Worm (Caenorhabditis elegans): ENCODE data around the gene gcl-1.
"Not testable (repeated sequence)": the region's sequence is repeated elsewhere in the genome, so short reads cannot be mapped to it uniquely, and the experiment has no call there.

gcl-1 gene

DNA sequence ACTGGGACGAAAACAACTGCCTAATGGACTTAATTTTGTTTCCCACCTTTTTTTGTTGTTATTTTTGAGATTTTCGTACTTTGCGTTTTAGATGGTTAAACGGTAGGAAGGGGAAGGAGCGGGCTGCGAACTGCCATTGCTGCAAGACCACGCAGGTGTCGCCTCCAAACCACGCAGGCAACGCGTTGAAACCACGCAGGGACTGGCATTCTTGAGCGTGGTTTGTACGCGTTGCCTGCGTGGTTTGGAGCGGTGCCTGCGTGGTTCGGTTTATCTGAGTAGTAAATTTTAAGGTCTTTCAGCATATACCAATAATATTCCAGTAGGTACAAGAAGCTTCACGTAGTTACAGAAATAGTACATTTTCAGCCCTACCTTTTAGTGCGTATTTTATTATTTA is 43.4 kb upstream of the gcl-1 start:
- 0 out of 4 replicates have a peak, but pooled peaks of 1 of the 2 experiments have one; percentile 10 for TF ChIP-seq madf-5 (GFP tag; IDR thresholded peaks at IDR 0.05)

DNA sequence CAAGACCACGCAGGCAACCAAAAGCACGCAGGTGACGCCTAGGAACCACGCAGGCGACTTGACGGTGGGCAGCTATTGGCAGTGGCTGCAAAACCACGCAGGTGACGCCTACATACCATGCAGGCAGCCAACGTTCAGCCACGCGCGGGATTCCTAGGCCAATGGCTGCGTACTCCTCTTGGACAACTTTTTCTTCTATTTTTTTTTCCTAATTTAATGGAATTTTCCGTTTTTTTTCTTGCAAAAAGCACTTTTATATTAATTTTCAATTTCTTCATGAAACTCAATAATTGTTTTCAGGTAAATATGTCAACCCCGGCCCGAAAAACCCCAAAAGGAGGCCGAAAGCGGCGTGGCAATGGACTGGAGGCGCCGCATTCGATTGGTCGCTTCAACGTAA is 42.5 kb upstream of the gcl-1 start, which contains the start of gene Y38H8A.7:
Gene Y38H8A.7, plus strand, starts transcription at position 301 of the 400 bp plus-strand sequence.
- TF ChIP-seq D1046.2 (GFP tag; IDR thresholded peaks at IDR 0.05) (0 out of 2 replicates have a peak, but pooled peaks have one; percentile 26), egl-43 (GFP tag; IDR thresholded peaks at IDR 0.05) (0 out of 2 replicates have a peak, but pooled peaks have one; percentile 25), set-16 (GFP tag; IDR thresholded peaks at IDR 0.05) (peak; percentile 56)

DNA sequence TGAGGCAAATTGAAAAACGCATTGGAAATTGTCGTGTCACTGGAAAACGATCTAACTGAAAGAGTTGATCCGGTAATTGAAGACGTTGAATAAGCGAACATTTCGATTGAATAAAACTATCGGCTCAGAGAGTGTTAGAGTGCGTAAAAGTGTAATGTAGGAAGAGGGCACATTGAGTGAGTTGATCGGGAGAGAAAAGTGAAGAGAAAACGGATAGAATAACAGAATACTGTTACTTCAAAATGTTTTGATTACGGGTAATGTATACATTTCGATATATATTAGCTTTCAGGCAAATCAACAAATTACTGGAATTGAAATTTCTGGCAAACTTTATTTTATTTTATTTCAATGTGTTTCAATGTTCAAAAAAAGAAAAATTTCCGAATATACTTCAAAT is 42.0 kb upstream of the gcl-1 start, which contains the start of gene uso-1:
Gene uso-1, minus strand, starts transcription at position 101 of the 400 bp plus-strand sequence.
- no peak for TF ChIP-seq cey-2 (tag; optimal IDR thresholded peaks at IDR 0.05; ENCODE audit: borderline replicate concordance, insufficient read depth)

DNA sequence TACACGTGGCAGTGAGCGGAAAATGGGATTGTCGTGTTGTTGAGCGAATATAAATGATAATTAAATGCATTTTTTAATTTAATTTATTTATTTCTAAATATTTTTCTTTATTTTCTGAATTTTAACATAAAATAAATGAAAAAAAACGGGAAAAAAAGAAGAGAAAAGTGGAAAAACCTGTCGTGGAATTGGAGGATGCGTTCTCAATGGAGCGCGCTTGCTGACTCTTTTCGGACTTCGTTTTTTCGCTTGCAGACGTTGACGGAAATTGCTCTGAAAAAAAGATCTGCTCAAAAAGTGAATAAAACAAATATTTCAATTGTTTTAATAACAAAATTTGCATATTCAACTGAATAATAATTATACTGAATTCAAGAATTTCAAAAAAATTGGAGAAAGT is 40.8 kb upstream of the gcl-1 start:
- TF ChIP-seq snpc-1.2 (GFP tag; IDR thresholded peaks at IDR 0.05): no peak
- TF ChIP-seq nhr-41 (GFP tag; IDR thresholded peaks at IDR 0.05): no peak
- TF ChIP-seq mes-2 (tag; optimal IDR thresholded peaks at IDR 0.05; ENCODE audit: poor library complexity, severe bottlenecking): peak; percentile 59
- peak in 1 of 2 experiments; percentile 7 for TF ChIP-seq hif-1 (tag; optimal IDR thresholded peaks at IDR 0.05)
- TF ChIP-seq lin-38 (GFP tag; IDR thresholded peaks at IDR 0.05): peak; percentile 92
- peak; percentile 13 for TF ChIP-seq dpl-1 (GFP tag; optimal IDR thresholded peaks at IDR 0.05)
- TF ChIP-seq R02D3.7 (tag; optimal IDR thresholded peaks at IDR 0.05): no peak
- TF ChIP-seq lsy-2 (tag; optimal IDR thresholded peaks at IDR 0.05): peak in 1 of 2 experiments; percentile 24
- TF ChIP-seq rbr-2 (tag; optimal IDR thresholded peaks at IDR 0.05): peak; percentile 29

DNA sequence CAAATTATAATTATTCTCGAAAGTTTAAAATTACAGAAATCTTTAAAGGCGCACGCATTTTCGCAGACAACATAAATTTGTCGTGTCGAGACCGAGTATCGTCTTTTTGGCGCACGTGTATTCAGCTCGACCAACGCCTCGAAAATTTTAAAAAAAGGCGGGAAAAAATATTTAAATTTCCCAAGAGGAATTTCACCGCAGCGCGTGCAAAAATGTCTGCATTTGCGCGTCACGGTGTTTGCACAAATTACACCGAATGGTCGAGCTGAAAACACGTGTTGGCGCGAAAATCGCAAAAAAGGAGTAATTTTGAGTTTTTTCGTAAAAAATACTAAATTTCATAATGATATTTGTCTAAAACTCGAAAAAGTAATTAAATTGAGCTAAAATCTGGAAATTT is 38.0 kb upstream of the gcl-1 start:
- TF ChIP-seq madf-9 (GFP tag; conservative IDR thresholded peaks at IDR 0.05) (no peak), hlh-11 (tag; optimal IDR thresholded peaks at IDR 0.05) (no peak), nhr-111 (GFP tag; optimal IDR thresholded peaks at IDR 0.05) (no peak), lin-38 (GFP tag; IDR thresholded peaks at IDR 0.05) (peak; percentile 38; the same call in 1 of the 2 replicates), nhr-237 (tag; optimal IDR thresholded peaks at IDR 0.05) (no peak)

DNA sequence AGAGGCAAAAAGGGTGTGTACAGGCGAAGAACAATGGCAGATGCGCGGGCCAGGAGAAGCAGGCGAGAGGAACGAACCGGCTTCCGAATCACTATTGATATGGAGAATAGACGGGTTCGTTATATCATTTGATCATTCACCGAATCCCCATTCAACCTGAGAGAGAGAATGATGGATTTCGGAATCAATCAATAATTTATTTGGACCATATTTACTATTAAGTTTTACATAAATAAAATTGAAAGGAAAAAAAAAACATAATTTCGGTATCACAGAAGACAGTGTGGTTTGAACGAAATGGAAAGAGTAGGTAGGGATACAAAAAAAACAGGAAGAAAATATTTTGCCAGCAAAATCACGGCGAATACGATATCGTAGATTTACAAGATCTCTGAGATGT is 32.6 kb upstream of the gcl-1 start, which contains the start of gene mam-3:
Gene mam-3, minus strand, starts transcription at position 101 of the 400 bp plus-strand sequence.
- TF ChIP-seq fkh-10 (GFP tag; optimal IDR thresholded peaks at IDR 0.05) (no peak), mdt-29 (GFP tag; IDR thresholded peaks at IDR 0.05) (no peak), rbr-2 (tag; optimal IDR thresholded peaks at IDR 0.05) (no peak), lin-13 (GFP tag; optimal IDR thresholded peaks at IDR 0.05) (no peak), dmd-6 (GFP tag; IDR thresholded peaks at IDR 0.05) (no peak)

DNA sequence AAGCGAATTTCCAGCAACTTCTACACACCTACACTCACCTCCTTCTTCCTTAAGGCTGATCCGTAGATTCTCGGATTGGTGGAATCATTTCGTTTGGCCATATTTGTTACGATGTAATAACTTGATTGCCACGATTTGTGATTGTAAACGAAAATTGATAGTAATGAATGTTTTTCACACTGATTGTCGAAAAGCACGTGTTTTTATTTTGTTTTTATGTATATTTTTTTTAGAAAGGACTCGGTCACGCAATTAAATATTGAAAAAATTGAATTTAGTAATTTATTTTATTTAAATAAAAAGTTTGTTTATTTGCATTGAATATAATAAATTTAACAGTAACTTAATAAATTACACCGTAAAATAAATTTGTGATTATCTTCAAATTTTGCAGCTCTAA is 21.2 kb upstream of the gcl-1 start, which contains the start of gene K09B11.5:
Gene K09B11.5, minus strand, starts transcription at position 101 of the 400 bp plus-strand sequence.
- not testable (repeated sequence) for TF ChIP-seq ceh-82 (tag; optimal IDR thresholded peaks at IDR 0.05); madf-5 (GFP tag; IDR thresholded peaks at IDR 0.05); zfp-3 (GFP tag; conservative IDR thresholded peaks at IDR 0.05)

DNA sequence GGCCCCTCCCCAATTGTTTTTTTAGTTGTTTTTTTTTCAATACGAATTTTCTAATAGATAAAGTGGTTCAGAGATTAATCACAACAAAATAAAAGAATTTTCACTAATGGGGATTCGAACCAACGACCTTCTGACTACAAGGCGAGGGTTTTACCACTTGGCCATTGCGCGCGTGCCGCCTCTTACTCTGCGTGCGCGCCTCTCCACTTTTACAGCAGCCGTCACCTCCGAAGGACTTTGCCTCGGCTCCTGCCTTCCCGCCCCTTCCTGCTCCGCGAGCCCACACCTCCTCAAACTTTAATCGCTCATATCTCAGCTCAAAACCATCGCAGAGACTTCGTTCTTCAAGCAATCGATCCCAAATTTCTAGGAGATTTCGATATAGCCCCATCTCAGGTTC is 17.4 kb upstream of the gcl-1 start:
- TF ChIP-seq rbr-2 (tag; optimal IDR thresholded peaks at IDR 0.05): peak; percentile 5
- peak; percentile 68; the same call in 1 of the 2 replicates for TF ChIP-seq nhr-42 (GFP tag; IDR thresholded peaks at IDR 0.05)
- TF ChIP-seq D1046.2 (GFP tag; IDR thresholded peaks at IDR 0.05): peak; percentile 79; the same call in 1 of the 2 replicates
- peak; percentile 43; the same call in 1 of the 2 replicates for TF ChIP-seq madf-9 (GFP tag; conservative IDR thresholded peaks at IDR 0.05)
- TF ChIP-seq saeg-2 (GFP tag; IDR thresholded peaks at IDR 0.05): 0 out of 2 replicates have a peak, but pooled peaks have one; percentile 51
- peak; percentile 47; the same call in 1 of the 2 replicates for TF ChIP-seq vab-7 (GFP tag; IDR thresholded peaks at IDR 0.05)
- peak; percentile 64 for TF ChIP-seq lim-7 (GFP tag; IDR thresholded peaks at IDR 0.05)
- peak; percentile 56; the same call in 1 of the 2 replicates for TF ChIP-seq pha-4 (GFP tag; IDR thresholded peaks at IDR 0.05)
- TF ChIP-seq pha-4 (tag; optimal IDR thresholded peaks at IDR 0.05): not testable (repeated sequence)
- peak; percentile 71 for TF ChIP-seq lin-38 (GFP tag; IDR thresholded peaks at IDR 0.05)
- TF ChIP-seq Y48G9A.11 (GFP tag; IDR thresholded peaks at IDR 0.05): 0 out of 2 replicates have a peak, but pooled peaks have one; percentile 9
- TF ChIP-seq egl-43 (GFP tag; IDR thresholded peaks at IDR 0.05): peak; percentile 87
- peak; percentile 54; the same call in 1 of the 2 replicates for TF ChIP-seq T26A8.4 (GFP tag; IDR thresholded peaks at IDR 0.05)
- peak; percentile 25; the same call in 1 of the 2 replicates for TF ChIP-seq lin-1 (GFP tag; IDR thresholded peaks at IDR 0.05)
- peak; percentile 93 for TF ChIP-seq set-16 (GFP tag; IDR thresholded peaks at IDR 0.05)
- peak; percentile 51; the same call in 1 of the 2 replicates for TF ChIP-seq arid-1 (GFP tag; conservative IDR thresholded peaks at IDR 0.05)

Data from whole organism, L4 larva.